Fruit fly (Drosophila melanogaster): ENCODE results near the gene Nin.

The Nin gene

DNA sequence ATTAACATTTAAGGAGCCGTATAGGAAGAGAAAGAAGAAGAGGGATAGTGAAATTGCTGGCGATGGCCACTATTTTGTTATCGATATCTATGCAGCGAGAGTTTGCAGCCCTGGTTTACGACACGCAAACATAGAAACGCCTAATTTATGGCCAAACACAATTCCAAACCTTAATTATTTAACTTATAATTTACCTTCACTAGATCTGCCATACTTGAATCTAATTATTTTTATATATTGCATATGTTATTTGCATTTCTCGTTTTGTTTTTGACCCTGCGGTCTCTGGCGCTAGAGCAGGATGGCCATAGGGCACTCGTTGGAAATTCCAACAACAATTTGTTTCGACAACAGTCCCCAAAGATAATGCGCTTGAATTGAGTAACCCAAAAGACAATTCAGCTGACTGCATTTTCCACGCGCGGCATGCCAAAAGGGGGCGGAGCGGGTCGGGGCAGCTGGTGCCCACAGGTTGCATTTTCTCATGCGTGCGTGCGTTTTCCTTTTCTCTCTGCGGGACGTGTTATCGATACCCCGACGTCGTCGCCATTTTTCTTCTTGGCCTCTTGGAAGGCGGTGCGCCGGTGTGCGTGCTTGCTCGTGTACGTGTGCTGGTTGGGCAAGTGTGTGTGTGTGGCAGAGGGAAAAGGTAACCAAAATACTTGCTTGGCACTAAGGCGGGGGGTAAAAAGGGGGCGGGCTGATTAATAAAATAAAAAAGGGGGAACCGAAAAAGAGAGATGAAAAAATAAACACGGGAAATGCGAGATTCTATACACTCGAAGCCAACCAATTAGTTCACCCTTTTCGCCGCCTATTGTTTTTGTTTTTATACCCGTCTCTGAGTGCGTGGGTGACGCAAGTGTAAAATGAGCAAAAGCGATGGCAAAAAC lies 46.9 kb upstream of the Nin start:
- TF ChIP-seq psq (GFP tag; optimal IDR thresholded peaks at IDR 0.05) (peak; percentile 90), jim (GFP tag; optimal IDR thresholded peaks at IDR 0.05) (peak; percentile 84), HLH106 (tag; optimal IDR thresholded peaks at IDR 0.05) (peak; percentile 64), foxo (GFP tag; optimal IDR thresholded peaks at IDR 0.05) (peak in 1 of 2 experiments; percentile 88), lola (GFP tag; optimal IDR thresholded peaks at IDR 0.05) (no peak), CrebA (GFP tag; optimal IDR thresholded peaks at IDR 0.05; ENCODE audit: borderline replicate concordance) (no peak), ey (GFP tag; optimal IDR thresholded peaks at IDR 0.05) (peak; percentile 78), rgr (GFP tag; optimal IDR thresholded peaks at IDR 0.05) (peak; percentile 83), woc (GFP tag; optimal IDR thresholded peaks at IDR 0.05) (peak; percentile 16), OdsH (GFP tag; optimal IDR thresholded peaks at IDR 0.05) (peak; percentile 79), Hr78 (GFP tag; optimal IDR thresholded peaks at IDR 0.05) (no peak), br (GFP tag; optimal IDR thresholded peaks at IDR 0.05) (peak; percentile 45), Hr83 (GFP tag; optimal IDR thresholded peaks at IDR 0.05; ENCODE audit: poor library complexity, severe bottlenecking) (peak; percentile 37), Dif (GFP tag; optimal IDR thresholded peaks at IDR 0.05; ENCODE audit: partially characterized antibody) (peak; percentile 47), CG32264 (GFP tag; optimal IDR thresholded peaks at IDR 0.05) (peak; percentile 22), Sp1 (GFP tag; optimal IDR thresholded peaks at IDR 0.05) (peak; percentile 72), CG9705 (GFP tag; optimal IDR thresholded peaks at IDR 0.05) (no peak), h (GFP tag; optimal IDR thresholded peaks at IDR 0.05) (peak; percentile 80), N (GFP tag; optimal IDR thresholded peaks at IDR 0.05) (peak; percentile 46), Rel (GFP tag; optimal IDR thresholded peaks at IDR 0.05) (no peak), Rel (tag; optimal IDR thresholded peaks at IDR 0.05) (peak; percentile 81), Dfd (GFP tag; optimal IDR thresholded peaks at IDR 0.05) (no peak), fru (GFP tag; optimal IDR thresholded peaks at IDR 0.05) (peak; percentile 66)

DNA sequence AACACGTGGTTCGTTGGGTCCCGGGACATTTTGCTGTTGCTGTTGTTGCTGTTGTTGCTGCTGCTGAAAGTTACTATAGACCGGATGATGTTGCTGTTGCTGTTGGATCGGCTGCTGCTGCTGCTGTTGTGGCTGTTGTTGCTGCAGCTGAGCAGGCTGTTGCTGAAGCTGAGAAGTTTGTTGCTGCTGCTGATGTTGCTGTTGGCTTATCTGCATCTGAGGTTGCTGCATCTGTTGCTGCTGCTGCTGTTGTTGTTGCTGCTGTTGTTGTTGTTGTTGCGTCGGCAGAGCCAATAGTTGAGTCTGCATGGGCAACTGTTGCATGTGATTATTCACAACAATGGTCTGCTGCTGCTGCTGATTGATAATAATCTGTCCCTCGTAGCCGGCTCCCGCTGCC lies 42.7 kb upstream of the Nin start:
- TF ChIP-seq Dfd (GFP tag; optimal IDR thresholded peaks at IDR 0.05) (peak; percentile 96), GATAd (GFP tag; optimal IDR thresholded peaks at IDR 0.05) (no peak)

DNA sequence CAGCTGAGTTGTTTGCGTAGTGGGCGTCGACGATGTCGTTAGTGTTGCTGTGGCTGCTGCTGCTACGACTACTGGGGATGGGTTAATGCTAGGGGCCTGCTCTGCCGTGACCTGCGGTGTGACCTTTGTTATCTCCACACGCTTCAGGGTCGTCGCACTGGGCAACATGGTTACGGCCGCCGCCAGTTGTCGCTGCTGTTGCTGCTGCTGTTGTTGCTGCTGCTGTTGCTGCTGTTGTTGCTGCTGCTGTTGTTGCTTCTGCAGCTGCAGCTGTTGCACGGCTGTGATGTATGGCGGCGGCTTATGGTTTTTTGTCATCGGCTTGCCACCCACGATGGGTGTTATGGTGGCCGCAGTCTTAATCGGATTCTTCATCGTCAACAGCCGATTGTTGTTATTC lies 41.7 kb upstream of the Nin start:
- no peak for TF ChIP-seq CG32264 (GFP tag; optimal IDR thresholded peaks at IDR 0.05)
- no peak for TF ChIP-seq pan (optimal IDR thresholded peaks at IDR 0.05)
- TF ChIP-seq Dfd (GFP tag; optimal IDR thresholded peaks at IDR 0.05): peak; percentile 94

DNA sequence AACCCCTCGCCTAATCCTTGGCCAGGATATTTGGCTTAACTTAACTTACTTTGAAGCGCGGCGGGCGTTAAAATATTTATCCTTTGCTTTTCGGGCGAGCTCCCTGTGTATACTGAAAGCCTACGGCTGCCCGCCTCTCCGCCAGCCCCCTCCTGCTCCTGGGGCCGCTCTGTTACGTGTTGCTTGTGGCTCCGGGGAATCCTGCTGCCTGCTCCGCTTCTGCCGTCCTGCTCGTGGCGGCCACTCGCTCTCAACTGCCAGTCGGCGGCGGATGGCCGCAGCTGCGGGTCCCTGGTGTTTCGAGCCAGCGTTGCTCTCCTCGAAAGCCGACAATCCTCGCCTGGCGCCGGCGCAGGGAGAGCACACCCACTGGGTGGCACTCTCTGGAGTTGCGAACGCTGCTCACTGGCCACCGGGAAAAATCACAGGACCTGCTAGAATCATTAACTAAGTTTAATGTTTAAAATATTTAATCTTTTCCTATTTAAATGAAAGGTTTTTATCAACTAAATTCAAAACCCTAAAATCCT lies 36.3 kb upstream of the Nin start, which contains the start of gene CG14024:
Gene CG14024 (minus strand): TSS at position 266 of the 530 bp plus-strand sequence.
- TF ChIP-seq Hr78 (GFP tag; optimal IDR thresholded peaks at IDR 0.05) (no peak), Dif (GFP tag; optimal IDR thresholded peaks at IDR 0.05; ENCODE audit: partially characterized antibody) (peak; percentile 28), ey (GFP tag; optimal IDR thresholded peaks at IDR 0.05) (no peak), Vsx2 (GFP tag; optimal IDR thresholded peaks at IDR 0.05; ENCODE audit: partially characterized antibody) (no peak), lola (GFP tag; optimal IDR thresholded peaks at IDR 0.05) (no peak), jim (GFP tag; optimal IDR thresholded peaks at IDR 0.05) (no peak)

DNA sequence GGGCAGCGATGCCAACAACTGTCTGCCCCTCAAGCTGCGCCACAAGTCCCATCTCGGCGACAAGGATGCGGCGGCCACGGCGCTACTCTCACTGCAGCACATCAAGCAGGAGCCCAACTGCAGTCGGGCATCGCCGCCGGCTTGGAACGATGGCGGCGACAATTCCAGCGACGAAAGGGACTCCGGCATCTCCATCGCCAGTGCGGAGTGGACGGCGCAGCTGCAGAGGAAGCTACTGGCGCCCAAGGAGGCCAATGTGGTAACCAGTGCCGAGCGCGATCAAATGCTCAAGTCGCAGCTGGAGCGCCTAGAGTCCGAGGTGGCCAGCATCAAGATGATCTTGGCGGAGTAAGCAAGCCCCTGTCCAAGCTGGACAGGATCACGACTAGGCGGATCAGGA lies 31.0 kb upstream of the Nin start:
- TF ChIP-seq N (GFP tag; optimal IDR thresholded peaks at IDR 0.05): no peak
- TF ChIP-seq rgr (GFP tag; optimal IDR thresholded peaks at IDR 0.05): no peak
- TF ChIP-seq sage (GFP tag; optimal IDR thresholded peaks at IDR 0.05): no peak
- no peak for TF ChIP-seq ey (GFP tag; optimal IDR thresholded peaks at IDR 0.05)
- TF ChIP-seq Hr78 (GFP tag; optimal IDR thresholded peaks at IDR 0.05): no peak
- TF ChIP-seq h (GFP tag; optimal IDR thresholded peaks at IDR 0.05): no peak
- TF ChIP-seq foxo (GFP tag; optimal IDR thresholded peaks at IDR 0.05): no peak
- no peak for TF ChIP-seq psq (GFP tag; optimal IDR thresholded peaks at IDR 0.05)
- TF ChIP-seq Sp1 (GFP tag; optimal IDR thresholded peaks at IDR 0.05): no peak
- TF ChIP-seq pan (optimal IDR thresholded peaks at IDR 0.05): no peak
- TF ChIP-seq tai (GFP tag; optimal IDR thresholded peaks at IDR 0.05): no peak
- no peak for TF ChIP-seq Abd-B (GFP tag; optimal IDR thresholded peaks at IDR 0.05)
- TF ChIP-seq jim (GFP tag; optimal IDR thresholded peaks at IDR 0.05): no peak
- no peak for TF ChIP-seq sv (GFP tag; optimal IDR thresholded peaks at IDR 0.05)
- TF ChIP-seq dsf (GFP tag; optimal IDR thresholded peaks at IDR 0.05; ENCODE audit: borderline replicate concordance): no peak
